Worm (Caenorhabditis elegans) whole organism, mixed stage, embryonic: ENCODE data around the gene eef-1G.

Experiments
- M03D4.4 ChIP-seq: sonication (generic microtip); optimal IDR thresholded peaks from 2 replicates; lab custom pipeline; 2017; ENCODE audit warnings: mild to moderate bottlenecking, missing genetic modification characterization, missing compliant biosample characterization
- blmp-1 ChIP-seq: fragments of 150-350 bp; optimal IDR thresholded peaks from 2 replicates; lab custom pipeline; 2014; ENCODE audit warnings: missing biosample characterization, missing genetic modification characterization
- elt-1 ChIP-seq: sonication (generic microtip); optimal IDR thresholded peaks from 2 replicates; lab custom pipeline; 2017; ENCODE audit warnings: missing genetic modification characterization, mild to moderate bottlenecking, missing compliant biosample characterization, antibody characterized with exemption, moderate library complexity, borderline replicate concordance; ENCODE audit not compliant: insufficient read depth
- flh-1 ChIP-seq: fragments of 200-800 bp; sonication (Bioruptor generic); optimal IDR thresholded peaks from 2 replicates; lab custom pipeline; 2018; ENCODE audit warnings: mild to moderate bottlenecking, missing genetic modification characterization, moderate library complexity, missing compliant biosample characterization
- lsy-2 ChIP-seq: fragments of 150-350 bp; optimal IDR thresholded peaks from 2 replicates; lab custom pipeline; 2014; ENCODE audit warnings: missing biosample characterization, missing genetic modification characterization
- nhr-12 ChIP-seq: fragments of 150-350 bp; optimal IDR thresholded peaks from 2 replicates; lab custom pipeline; 2014; ENCODE audit warnings: missing biosample characterization, missing genetic modification characterization
- pha-4 ChIP-seq: fragments of 150-350 bp; optimal IDR thresholded peaks from 2 replicates; lab custom pipeline; 2018; ENCODE audit warnings: missing biosample characterization, missing genetic modification reagents, missing genetic modification characterization
- snpc-4 ChIP-seq: fragments of 150-350 bp; optimal IDR thresholded peaks from 2 replicates; lab custom pipeline; 2014; ENCODE audit warnings: missing biosample characterization, missing genetic modification characterization
- unc-39 ChIP-seq: fragments of 150-350 bp; optimal IDR thresholded peaks from 2 replicates; lab custom pipeline; 2014; ENCODE audit warnings: missing biosample characterization, missing genetic modification characterization
- unc-62 ChIP-seq: fragments of 150-350 bp; optimal IDR thresholded peaks from 2 replicates; lab custom pipeline; 2014; ENCODE audit warnings: missing biosample characterization, missing genetic modification reagents, missing genetic modification characterization
- ztf-11 ChIP-seq: fragments of 150-350 bp; optimal IDR thresholded peaks from 2 replicates; lab custom pipeline; 2014; ENCODE audit warnings: missing biosample characterization, missing genetic modification characterization

- TF ChIP-seq pha-4 (tag; lab: Kevin White, UChicago) (no peak), unc-62 (GFP tag; lab: Kevin White, UChicago) (no peak), flh-1 (no peak), nhr-12 (tag; lab: Kevin White, UChicago) (no peak), ztf-11 (tag; lab: Kevin White, UChicago) (no peak), blmp-1 (no peak), unc-39 (tag; lab: Kevin White, UChicago) (no peak), snpc-4 (tag; lab: Kevin White, UChicago) (no peak), M03D4.4 (tag; lab: Kevin White, UChicago) (no peak), lsy-2 (tag; lab: Kevin White, UChicago) (no peak), elt-1 (tag; lab: Kevin White, UChicago) (no peak)
Measured at ce11 chrV:10966874-10967273, 1.4 kb downstream of the eef-1G start.
